Worm (Caenorhabditis elegans): ENCODE results near the gene col-101.

col-101 gene

DNA sequence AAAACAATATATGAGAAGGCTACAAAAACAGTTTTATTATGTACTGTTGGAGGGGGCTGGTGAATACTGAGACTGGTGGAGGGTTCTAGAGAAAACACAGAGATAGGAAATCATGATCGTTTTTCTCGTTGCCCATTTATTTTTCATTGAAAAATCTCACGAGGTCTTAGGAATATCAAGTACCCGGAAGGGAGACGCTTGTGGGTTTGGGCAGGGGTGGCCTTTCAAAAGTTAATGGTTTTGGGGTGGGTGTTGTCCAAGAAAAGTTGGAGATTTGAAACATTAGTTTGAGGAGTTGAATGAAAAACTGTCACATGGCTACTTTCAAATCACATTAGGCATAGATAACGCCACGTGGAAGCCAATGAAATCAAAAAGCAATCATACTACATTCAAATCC, 32.1 kb downstream of the col-101 start:
- 0 out of 2 replicates have a peak, but pooled peaks have one; percentile 21 for TF ChIP-seq madf-3 (GFP tag; IDR thresholded peaks at IDR 0.05)
- no peak for TF ChIP-seq cebp-1 (GFP tag; IDR thresholded peaks at IDR 0.05)
- peak; percentile 10 for TF ChIP-seq cebp-1 (tag; optimal IDR thresholded peaks at IDR 0.05)
- TF ChIP-seq attf-5 (GFP tag; optimal IDR thresholded peaks at IDR 0.05): peak; percentile 9
- 0 out of 2 replicates have a peak, but pooled peaks have one; percentile 17 for TF ChIP-seq nhr-120 (GFP tag; IDR thresholded peaks at IDR 0.05)
- 0 out of 2 replicates have a peak, but pooled peaks have one; percentile 25 for TF ChIP-seq nfyb-1 (GFP tag; IDR thresholded peaks at IDR 0.05)
- no peak for TF ChIP-seq hlh-12 (tag; optimal IDR thresholded peaks at IDR 0.05)
- TF ChIP-seq sptf-2 (GFP tag; optimal IDR thresholded peaks at IDR 0.05): no peak
- TF ChIP-seq lin-26 (GFP tag; IDR thresholded peaks at IDR 0.05): 0 out of 2 replicates have a peak, but pooled peaks have one; percentile 37

DNA sequence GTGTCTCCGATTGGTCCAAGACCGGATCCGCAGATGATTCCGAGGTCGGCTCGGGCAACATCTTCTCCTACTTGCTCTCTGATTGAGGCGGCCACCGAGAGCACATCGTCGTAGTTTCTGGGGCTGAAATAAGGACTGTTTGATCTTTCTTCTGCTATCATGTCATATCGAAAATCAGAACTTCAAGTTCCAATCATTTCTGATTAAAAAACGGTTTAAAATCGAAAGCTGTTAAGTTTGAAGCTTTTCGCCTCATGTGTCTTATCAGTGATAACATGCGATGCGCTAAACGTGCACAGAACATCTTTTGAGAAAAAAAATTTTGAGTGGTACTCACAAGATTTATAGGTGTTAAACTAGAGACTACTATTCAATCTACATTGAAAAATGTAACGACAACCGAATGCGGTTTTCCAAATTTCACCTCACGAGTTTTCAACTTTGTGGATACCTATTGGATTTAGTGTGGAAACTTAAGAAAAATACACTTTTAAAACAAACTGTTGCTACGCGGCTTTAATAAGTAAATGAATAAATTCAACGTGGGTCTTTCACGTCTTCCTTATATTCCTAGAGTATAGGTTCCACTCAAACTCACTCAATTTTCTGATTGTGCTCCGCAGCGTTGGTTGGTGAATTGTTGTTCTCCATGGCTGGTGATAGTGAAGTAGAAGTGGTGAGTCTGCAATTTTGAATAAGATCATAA, 32.7 kb downstream of the col-101 start:
- TF ChIP-seq let-526 (GFP tag; IDR thresholded peaks at IDR 0.05) (0 out of 2 replicates have a peak, but pooled peaks have one; percentile 36), zim-3 (tag; optimal IDR thresholded peaks at IDR 0.05) (no peak), cebp-2 (GFP tag; IDR thresholded peaks at IDR 0.05) (0 out of 2 replicates have a peak, but pooled peaks have one; percentile 5)

ce11 chrIV:293163-293755, 33.6 kb downstream of the col-101 start:
- no peak for TF ChIP-seq lin-35 (GFP tag; optimal IDR thresholded peaks at IDR 0.05)
- TF ChIP-seq Y53G8AR.9 (GFP tag; conservative IDR thresholded peaks at IDR 0.05): 0 out of 2 replicates have a peak, but pooled peaks have one; percentile 65
- TF ChIP-seq unc-130 (GFP tag; optimal IDR thresholded peaks at IDR 0.05): no peak
- no peak for TF ChIP-seq C06A6.2 (GFP tag; conservative IDR thresholded peaks at IDR 0.05)

DNA sequence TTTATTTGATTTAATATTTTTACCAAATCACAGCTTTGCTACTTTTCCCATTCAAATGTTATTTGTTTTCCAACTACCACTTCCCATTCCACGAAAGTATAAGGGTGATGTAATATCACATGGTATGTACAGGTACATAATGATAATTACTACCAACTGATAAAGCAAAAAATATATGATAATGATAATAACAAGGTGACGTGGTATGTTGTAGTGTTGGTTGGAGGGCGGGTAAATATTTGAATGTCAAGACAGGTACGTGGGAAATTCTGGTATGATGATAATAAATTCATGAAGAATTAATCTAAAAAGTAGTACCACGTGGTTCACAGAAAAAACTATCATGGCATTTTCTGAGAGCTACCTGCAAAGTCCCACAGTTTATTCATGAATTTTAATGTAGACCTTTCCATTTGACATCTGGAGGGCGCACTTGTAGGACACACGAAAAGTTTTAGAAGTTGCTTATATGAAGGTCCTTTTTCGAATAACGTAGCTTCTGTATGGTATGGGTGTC, 34.9 kb downstream of the col-101 start:
- no peak for TF ChIP-seq lsy-27 (tag; optimal IDR thresholded peaks at IDR 0.05; ENCODE audit: borderline replicate concordance, insufficient read depth)
- peak; percentile 45 for TF ChIP-seq lin-40 (tag; optimal IDR thresholded peaks at IDR 0.05)
- peak; percentile 18 for TF ChIP-seq pha-4 (tag; optimal IDR thresholded peaks at IDR 0.05)
- TF ChIP-seq D2030.7 (GFP tag; IDR thresholded peaks at IDR 0.05): no peak
- 0 out of 2 replicates have a peak, but pooled peaks have one; percentile 16 for TF ChIP-seq hmg-1.2 (GFP tag; IDR thresholded peaks at IDR 0.05)
- TF ChIP-seq B0336.3 (GFP tag; IDR thresholded peaks at IDR 0.05): peak; percentile 66
- TF ChIP-seq tbp1 (GFP tag; optimal IDR thresholded peaks at IDR 0.05): peak; percentile 34
- TF ChIP-seq atf-7 (tag; optimal IDR thresholded peaks at IDR 0.05): peak; percentile 79
- TF ChIP-seq cebp-1 (GFP tag; IDR thresholded peaks at IDR 0.05): 0 out of 2 replicates have a peak, but pooled peaks have one; percentile 17
- TF ChIP-seq cebp-1 (tag; optimal IDR thresholded peaks at IDR 0.05): peak; percentile 47
- TF ChIP-seq bed-1 (GFP tag; IDR thresholded peaks at IDR 0.05): no peak
- TF ChIP-seq tbx-9 (tag; optimal IDR thresholded peaks at IDR 0.05; ENCODE audit: borderline replicate concordance): no peak
- no peak for TF ChIP-seq rcor-1 (GFP tag; IDR thresholded peaks at IDR 0.05)
- TF ChIP-seq lin-54 (GFP tag; optimal IDR thresholded peaks at IDR 0.05): peak; percentile 20
- TF ChIP-seq egl-44 (GFP tag; IDR thresholded peaks at IDR 0.05): no peak
- TF ChIP-seq nhr-80 (tag; optimal IDR thresholded peaks at IDR 0.05): peak; percentile 80
- TF ChIP-seq mcd-1 (GFP tag; IDR thresholded peaks at IDR 0.05): peak; percentile 4; the same call in 1 of the 2 replicates
- peak; percentile 68 for TF ChIP-seq repo-1 (tag; optimal IDR thresholded peaks at IDR 0.05)
- peak; percentile 60; the same call in 1 of the 2 replicates for TF ChIP-seq Y53G8AR.9 (GFP tag; conservative IDR thresholded peaks at IDR 0.05)
- peak; percentile 53; the same call in 1 of the 2 replicates for TF ChIP-seq pbrm-1 (GFP tag; IDR thresholded peaks at IDR 0.05)
- peak; percentile 42 for TF ChIP-seq nhr-90 (tag; optimal IDR thresholded peaks at IDR 0.05)
- peak; percentile 30 for TF ChIP-seq chd-7 (tag; optimal IDR thresholded peaks at IDR 0.05)
- TF ChIP-seq madf-10 (tag; optimal IDR thresholded peaks at IDR 0.05): peak; percentile 45
- peak; percentile 49 for TF ChIP-seq tlf-1 (GFP tag; optimal IDR thresholded peaks at IDR 0.05)
- TF ChIP-seq F33H1.4 (GFP tag; IDR thresholded peaks at IDR 0.05): no peak
- peak; percentile 19 for TF ChIP-seq ZK185.1 (tag; optimal IDR thresholded peaks at IDR 0.05; ENCODE audit: poor library complexity, severe bottlenecking)
- TF ChIP-seq ekl-4 (GFP tag; IDR thresholded peaks at IDR 0.05): 0 out of 2 replicates have a peak, but pooled peaks have one; percentile 16
- no peak for TF ChIP-seq F22D6.2 (tag; optimal IDR thresholded peaks at IDR 0.05)
- no peak for TF ChIP-seq nhr-120 (GFP tag; IDR thresholded peaks at IDR 0.05)

Data from whole organism, young adult.